Worm (Caenorhabditis elegans) whole organism, young adult: ENCODE measurements around the gene F20D6.12.
A peak's percentile ranks its signal among the peaks of the same experiment; 100 is the strongest.

ENCODE experiments used
- B0035.1 ChIP-seq: sonication (generic microtip); optimal IDR thresholded peaks from 2 replicates; lab custom pipeline; 2016; ENCODE audit warnings: missing genetic modification characterization, mild to moderate bottlenecking, missing compliant biosample characterization, missing genotype, missing genetic modification reagents
- B0261.1 ChIP-seq: sonication (generic microtip); optimal IDR thresholded peaks from 2 replicates; lab custom pipeline; 2016; ENCODE audit warnings: mild to moderate bottlenecking, missing genetic modification characterization, moderate library complexity, missing compliant biosample characterization
- B0336.3 ChIP-seq: fragments of 200-800 bp; sonication (Bioruptor generic); IDR thresholded peaks from 2 replicates; pipeline ENCODE4 v1.3.6; 2022; ENCODE audit warnings: missing genetic modification characterization, missing compliant biosample characterization
- D2030.7 ChIP-seq: fragments of 200-800 bp; sonication (Bioruptor generic); IDR thresholded peaks from 2 replicates; pipeline ENCODE4 v1.3.6; 2022; ENCODE audit warnings: missing genetic modification reagents, missing genetic modification characterization, missing compliant biosample characterization
- F49E8.2 ChIP-seq: sonication (generic microtip); optimal IDR thresholded peaks from 3 replicates; lab custom pipeline; 2017; ENCODE audit warnings: missing genetic modification characterization, mild to moderate bottlenecking, missing compliant biosample characterization, antibody characterized with exemption, moderate library complexity; ENCODE audit not compliant: insufficient read depth
- F55B11.4 ChIP-seq: sonication (generic microtip); optimal IDR thresholded peaks from 2 replicates; lab custom pipeline; 2016; ENCODE audit warnings: missing compliant biosample characterization, missing genetic modification characterization, borderline replicate concordance; ENCODE audit not compliant: insufficient read depth
- F57A8.1 ChIP-seq: fragments of 200-800 bp; sonication (Bioruptor generic); optimal IDR thresholded peaks from 2 replicates; lab custom pipeline; 2018; ENCODE audit warnings: mild to moderate bottlenecking, missing genetic modification characterization, moderate library complexity, missing compliant biosample characterization
- F57C9.4 ChIP-seq: sonication (generic microtip); optimal IDR thresholded peaks from 2 replicates; lab custom pipeline; 2017; ENCODE audit warnings: mild to moderate bottlenecking, missing genetic modification characterization, missing compliant biosample characterization
- K12H6.12 ChIP-seq: fragments of 200-800 bp; sonication (Bioruptor generic); optimal IDR thresholded peaks from 2 replicates; lab custom pipeline; 2018; ENCODE audit warnings: mild to moderate bottlenecking, missing genetic modification characterization, missing compliant biosample characterization
- Y53G8AR.9 ChIP-seq: fragments of 200-800 bp; sonication (Bioruptor generic); conservative IDR thresholded peaks from 2 replicates; pipeline ENCODE4 v1.3.6; 2022; ENCODE audit warnings: missing genetic modification reagents, missing genetic modification characterization, missing compliant biosample characterization
- Y67H2A.10 ChIP-seq: fragments of 200-800 bp; sonication (Bioruptor generic); conservative IDR thresholded peaks from 2 replicates; pipeline ENCODE4 v1.3.6; 2022; ENCODE audit warnings: missing genetic modification reagents, missing genetic modification characterization, missing compliant biosample characterization
- akir-1 ChIP-seq: fragments of 200-800 bp; sonication (Bioruptor generic); optimal IDR thresholded peaks from 2 replicates; lab custom pipeline; 2018; ENCODE audit warnings: mild to moderate bottlenecking, missing genetic modification characterization, moderate library complexity, missing compliant biosample characterization
- atf-7 ChIP-seq: sonication (generic microtip); optimal IDR thresholded peaks from 2 replicates; lab custom pipeline; 2017; ENCODE audit warnings: mild to moderate bottlenecking, missing genetic modification characterization, missing compliant biosample characterization
- attf-3 ChIP-seq: fragments of 200-800 bp; sonication (Bioruptor generic); conservative IDR thresholded peaks from 2 replicates; pipeline ENCODE4 v1.3.6; 2022; ENCODE audit warnings: missing genetic modification reagents, missing genetic modification characterization, missing compliant biosample characterization
- attf-5 ChIP-seq: fragments of 200-800 bp; sonication (Bioruptor generic); optimal IDR thresholded peaks from 2 replicates; lab custom pipeline; 2018; ENCODE audit warnings: mild to moderate bottlenecking, missing genetic modification characterization, missing compliant biosample characterization
- bed-1 ChIP-seq: fragments of 200-800 bp; sonication (Bioruptor generic); IDR thresholded peaks from 2 replicates; pipeline ENCODE4 v1.3.6; 2022; ENCODE audit warnings: missing genetic modification reagents, missing genetic modification characterization, missing compliant biosample characterization
- cebp-1 ChIP-seq, 2 experiments: fragments of 200-800 bp in 1 of 2; sonication (Bioruptor generic) in 1 of 2; sonication (generic microtip) in 1 of 2; IDR thresholded peaks in 1 of 2; optimal IDR thresholded peaks in 1 of 2; 2 replicates each; pipeline versions ENCODE4 v1.3.6 to Lab custom; 2017 to 2022; ENCODE audit warnings: missing compliant biosample characterization in 2 of 2, missing genetic modification characterization in 2 of 2, mild to moderate bottlenecking in 1 of 2, missing genetic modification reagents in 1 of 2, moderate library complexity in 1 of 2
- cebp-2 ChIP-seq: fragments of 200-800 bp; sonication (Bioruptor generic); IDR thresholded peaks from 2 replicates; pipeline ENCODE4 v1.3.6; 2022; ENCODE audit warnings: missing genetic modification characterization, missing compliant biosample characterization
- ceh-100 ChIP-seq: fragments of 200-800 bp; sonication (Bioruptor generic); IDR thresholded peaks from 2 replicates; pipeline ENCODE4 v1.3.6; 2022; ENCODE audit warnings: missing genetic modification reagents, missing genetic modification characterization, missing compliant biosample characterization
- ceh-79 ChIP-seq: sonication (generic microtip); optimal IDR thresholded peaks from 2 replicates; lab custom pipeline; 2017; ENCODE audit warnings: mild to moderate bottlenecking, missing genetic modification characterization, missing compliant biosample characterization
- chd-7 ChIP-seq: sonication (generic microtip); optimal IDR thresholded peaks from 2 replicates; lab custom pipeline; 2016; ENCODE audit warnings: mild to moderate bottlenecking, missing genetic modification characterization, moderate library complexity, missing compliant biosample characterization
- egrh-3 ChIP-seq: fragments of 200-800 bp; sonication (Bioruptor generic); IDR thresholded peaks from 2 replicates; pipeline ENCODE4 v1.3.6; 2022; ENCODE audit warnings: missing genetic modification reagents, missing genetic modification characterization, missing compliant biosample characterization
- ets-4 ChIP-seq: fragments of 200-800 bp; sonication (Bioruptor generic); optimal IDR thresholded peaks from 2 replicates; lab custom pipeline; 2018; ENCODE audit warnings: mild to moderate bottlenecking, missing genetic modification characterization, missing compliant biosample characterization
- let-526 ChIP-seq: fragments of 200-800 bp; sonication (Bioruptor generic); IDR thresholded peaks from 2 replicates; pipeline ENCODE4 v1.3.6; 2022; ENCODE audit warnings: missing genetic modification reagents, missing genetic modification characterization, missing compliant biosample characterization
- let-607 ChIP-seq, 2 experiments: fragments of 200-800 bp in 1 of 2; sonication (Bioruptor generic) in 1 of 2; sonication (generic microtip) in 1 of 2; optimal IDR thresholded peaks; 2 replicates each; lab custom pipeline; 2016 to 2018; ENCODE audit warnings: mild to moderate bottlenecking in 2 of 2, missing compliant biosample characterization in 2 of 2, missing genetic modification characterization in 2 of 2, moderate library complexity in 2 of 2, missing genotype in 1 of 2
- lin-26 ChIP-seq: fragments of 200-800 bp; sonication (Bioruptor generic); IDR thresholded peaks from 2 replicates; pipeline ENCODE4 v1.3.6; 2022; ENCODE audit warnings: missing genetic modification reagents, missing genetic modification characterization, missing compliant biosample characterization
- lin-40 ChIP-seq: sonication (generic microtip); optimal IDR thresholded peaks from 2 replicates; lab custom pipeline; 2016; ENCODE audit warnings: missing genetic modification characterization, mild to moderate bottlenecking, missing compliant biosample characterization, missing genotype, missing genetic modification reagents
- lin-54 ChIP-seq: fragments of 200-800 bp; sonication (Bioruptor generic); optimal IDR thresholded peaks from 2 replicates; lab custom pipeline; 2018; ENCODE audit warnings: mild to moderate bottlenecking, missing genetic modification characterization, missing compliant biosample characterization
- madf-3 ChIP-seq: fragments of 200-800 bp; sonication (Bioruptor generic); IDR thresholded peaks from 2 replicates; pipeline ENCODE4 v1.3.6; 2022; ENCODE audit warnings: missing genetic modification reagents, missing genetic modification characterization, missing compliant biosample characterization
- nhr-120 ChIP-seq: fragments of 200-800 bp; sonication (Bioruptor generic); IDR thresholded peaks from 2 replicates; pipeline ENCODE4 v1.3.6; 2022; ENCODE audit warnings: missing genetic modification characterization, missing compliant biosample characterization
- nhr-80 ChIP-seq: sonication (generic microtip); optimal IDR thresholded peaks from 2 replicates; lab custom pipeline; 2016; ENCODE audit warnings: missing genetic modification characterization, missing compliant biosample characterization
- nhr-90 ChIP-seq: sonication (generic microtip); optimal IDR thresholded peaks from 2 replicates; lab custom pipeline; 2016; ENCODE audit warnings: missing genotype, mild to moderate bottlenecking, missing genetic modification characterization, missing compliant biosample characterization
- snpc-1.3 ChIP-seq: sonication (generic microtip); optimal IDR thresholded peaks from 2 replicates; lab custom pipeline; 2017; ENCODE audit warnings: missing genetic modification characterization, mild to moderate bottlenecking, missing compliant biosample characterization, antibody characterized with exemption, moderate library complexity, missing genotype, missing genetic modification reagents; ENCODE audit not compliant: insufficient read depth
- snpc-4 ChIP-seq, 5 experiments: fragments of 150-350 bp in 1 of 5; sonication (generic microtip) in 4 of 5; optimal IDR thresholded peaks; 2 replicates each; lab custom pipeline; 2014 to 2018; ENCODE audit warnings: missing genetic modification characterization in 5 of 5, missing biosample characterization in 3 of 5, antibody characterized with exemption in 2 of 5, mild to moderate bottlenecking in 2 of 5, missing compliant biosample characterization in 2 of 5, missing genotype in 2 of 5, moderate library complexity in 2 of 5, missing genetic modification reagents in 1 of 5
- sptf-2 ChIP-seq: fragments of 200-800 bp; sonication (Bioruptor generic); optimal IDR thresholded peaks from 2 replicates; lab custom pipeline; 2018; ENCODE audit warnings: mild to moderate bottlenecking, missing genetic modification characterization, missing compliant biosample characterization
- tlf-1 ChIP-seq: fragments of 200-800 bp; sonication (Bioruptor generic); optimal IDR thresholded peaks from 2 replicates; lab custom pipeline; 2018; ENCODE audit warnings: mild to moderate bottlenecking, missing genetic modification characterization, missing compliant biosample characterization
- ztf-25 ChIP-seq: fragments of 200-800 bp; sonication (Bioruptor generic); IDR thresholded peaks from 2 replicates; pipeline ENCODE4 v1.3.6; 2022; ENCODE audit warnings: missing genetic modification reagents, missing genetic modification characterization, missing compliant biosample characterization

Gene F20D6.12

DNA sequence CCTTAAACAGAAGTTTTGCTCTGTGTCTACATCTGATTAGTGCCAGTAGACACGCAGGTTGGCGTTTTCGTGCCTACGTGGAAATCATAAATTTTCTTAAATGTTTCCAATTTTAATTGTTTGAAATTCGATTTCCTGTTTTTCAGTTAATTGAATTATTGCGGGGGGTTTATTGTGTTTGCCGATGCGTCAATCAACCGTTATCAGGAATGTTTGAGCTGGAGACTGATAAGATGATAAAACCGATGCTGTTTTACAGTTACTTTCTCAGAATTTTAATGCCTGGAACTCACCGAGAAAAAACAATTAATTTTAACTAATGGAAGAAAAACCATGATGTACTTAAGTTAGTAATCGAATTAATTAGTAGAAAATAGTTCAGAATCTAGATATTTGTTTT, 27.2 kb upstream of the F20D6.12 start:
- no peak for TF ChIP-seq F49E8.2 (tag; lab: Kevin White, UChicago)
- no peak for TF ChIP-seq attf-3 (GFP tag; lab: Robert Waterston, UW)
- TF ChIP-seq Y67H2A.10 (GFP tag; lab: Robert Waterston, UW), result no peak
- TF ChIP-seq snpc-4 (GFP tag; optimal IDR thresholded peaks at IDR 0.05; lab: Kevin White, UChicago), result no peak
- peak in 1 of 4 experiments; percentile 11 for TF ChIP-seq snpc-4 (tag; optimal IDR thresholded peaks at IDR 0.05; lab: Kevin White, UChicago)
- TF ChIP-seq Y53G8AR.9, result no peak

- TF ChIP-seq cebp-1 (GFP tag; IDR thresholded peaks at IDR 0.05; lab: Robert Waterston, UW) (no peak), cebp-1 (tag; optimal IDR thresholded peaks at IDR 0.05; lab: Kevin White, UChicago) (peak; percentile 1), attf-5 (GFP tag; lab: Kevin White, UChicago) (no peak)
- TF ChIP-seq, all 124 proteins: peak for 1
Measured at ce11 chrV:8215158-8215557, 25.2 kb upstream of the F20D6.12 start.

DNA sequence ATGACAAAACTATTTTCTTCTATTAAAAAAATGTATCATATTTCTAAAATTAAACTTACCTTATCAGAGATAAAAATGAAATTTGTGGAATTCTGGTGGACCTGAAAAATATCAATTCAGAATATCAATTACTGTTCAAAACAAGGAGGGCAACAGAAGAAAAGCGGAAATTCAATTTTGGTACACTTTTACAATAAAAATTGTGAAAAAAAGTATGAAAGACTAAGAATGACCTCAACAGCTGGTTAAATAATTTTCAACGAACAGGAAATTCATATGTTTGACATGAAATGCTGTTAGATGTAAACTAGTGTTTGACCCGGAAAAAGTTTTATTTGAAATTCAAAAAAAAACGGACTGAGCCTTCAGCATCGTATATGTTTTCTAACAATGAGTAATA, 24.0 kb upstream of the F20D6.12 start, which contains the start of gene K07C11.7:
Gene K07C11.7, minus strand, starts transcription at position 101 of the 400 bp plus-strand sequence.
- TF ChIP-seq lin-54 (GFP tag; lab: Kevin White, UChicago), result no peak
- TF ChIP-seq bed-1 (GFP tag; lab: Robert Waterston, UW), result no peak
- no peak for TF ChIP-seq tlf-1
- TF ChIP-seq attf-5 (GFP tag; lab: Kevin White, UChicago), result no peak
- TF ChIP-seq madf-3 (GFP tag; lab: Robert Waterston, UW), result no peak
- no peak for TF ChIP-seq nhr-120 (GFP tag; lab: Robert Waterston, UW)
- TF ChIP-seq akir-1 (GFP tag; lab: Kevin White, UChicago), result no peak
- no peak for TF ChIP-seq chd-7 (tag; lab: Kevin White, UChicago)
- TF ChIP-seq K12H6.12 (tag; lab: Kevin White, UChicago), result no peak
- TF ChIP-seq ceh-79 (tag; lab: Kevin White, UChicago), result no peak
- TF ChIP-seq D2030.7 (GFP tag; lab: Robert Waterston, UW), result no peak
- TF ChIP-seq B0336.3 (GFP tag; lab: Robert Waterston, UW), result no peak
- no peak for TF ChIP-seq cebp-1 (GFP tag; IDR thresholded peaks at IDR 0.05; lab: Robert Waterston, UW)
- no peak for TF ChIP-seq cebp-1 (tag; optimal IDR thresholded peaks at IDR 0.05; lab: Kevin White, UChicago)
- no peak for TF ChIP-seq cebp-2
- no peak for TF ChIP-seq atf-7 (tag; lab: Kevin White, UChicago)
- no peak for TF ChIP-seq let-607 (tag; optimal IDR thresholded peaks at IDR 0.05; lab: Kevin White, UChicago)

- TF ChIP-seq B0261.1 (tag; lab: Kevin White, UChicago) (no peak), nhr-80 (tag; lab: Kevin White, UChicago) (peak; percentile 67)
- TF ChIP-seq, all 124 proteins: peak for 1
Measured at ce11 chrV:8212816-8213215, 22.9 kb upstream of the F20D6.12 start.

DNA sequence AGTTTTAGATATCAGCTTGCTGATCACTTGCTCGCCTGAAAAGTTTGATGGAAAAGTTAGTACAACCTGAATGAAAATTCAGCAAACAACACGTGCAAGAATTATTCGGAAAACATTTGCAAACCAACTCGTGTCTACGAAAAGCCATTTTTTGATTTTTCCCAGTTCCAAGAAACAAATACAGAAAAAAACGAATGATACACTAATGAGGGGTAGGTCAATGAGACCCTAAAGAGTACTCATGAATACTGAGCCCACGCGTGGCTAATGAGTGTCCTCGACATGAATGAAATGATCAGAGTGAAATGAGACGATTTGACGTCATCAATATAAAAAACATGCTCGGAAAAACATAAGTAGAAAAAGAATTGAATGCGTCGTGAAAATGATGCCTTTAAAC, 22.1 kb upstream of the F20D6.12 start:
- TF ChIP-seq F55B11.4 (tag; lab: Kevin White, UChicago) (no peak), bed-1 (GFP tag; lab: Robert Waterston, UW) (no peak), egrh-3 (GFP tag; lab: Robert Waterston, UW) (no peak), ets-4 (GFP tag; lab: Kevin White, UChicago) (no peak)
- TF ChIP-seq, all 124 proteins: peak for 0

DNA sequence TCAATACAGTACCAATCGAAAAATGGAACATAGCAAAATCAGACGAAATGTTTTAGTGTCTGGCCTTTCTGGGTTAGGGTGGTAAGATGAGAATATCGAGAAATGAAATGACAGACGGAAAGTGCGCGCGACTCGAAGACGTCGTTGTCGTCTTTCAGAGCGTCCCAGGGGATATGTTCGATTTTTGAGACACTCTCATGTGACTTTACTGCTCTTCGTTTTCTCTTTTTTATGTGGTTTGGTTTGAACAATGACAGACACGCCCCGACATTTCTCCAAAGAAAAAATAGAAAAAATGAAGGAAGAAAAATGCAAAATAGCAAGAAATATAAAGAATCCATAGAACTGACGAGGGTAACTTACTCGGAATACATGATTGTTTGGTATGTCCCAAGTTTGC, 20.6 kb upstream of the F20D6.12 start:
- TF ChIP-seq sptf-2 (no peak), snpc-1.3 (no peak), lin-40 (tag; lab: Kevin White, UChicago) (no peak), B0035.1 (tag; lab: Kevin White, UChicago) (no peak), F57C9.4 (no peak), egrh-3 (GFP tag; lab: Robert Waterston, UW) (no peak), nhr-90 (tag; lab: Kevin White, UChicago) (no peak), ztf-25 (GFP tag; lab: Robert Waterston, UW) (no peak), ceh-100 (GFP tag; lab: Robert Waterston, UW) (no peak), F57A8.1 (GFP tag; lab: Kevin White, UChicago) (no peak), ceh-79 (tag; lab: Kevin White, UChicago) (no peak), lin-26 (no peak), let-526 (GFP tag; lab: Robert Waterston, UW) (no peak), B0261.1 (tag; lab: Kevin White, UChicago) (no peak)
